Worm (Caenorhabditis elegans): Measurements from ENCODE around the gene K09H11.4.

DNA sequence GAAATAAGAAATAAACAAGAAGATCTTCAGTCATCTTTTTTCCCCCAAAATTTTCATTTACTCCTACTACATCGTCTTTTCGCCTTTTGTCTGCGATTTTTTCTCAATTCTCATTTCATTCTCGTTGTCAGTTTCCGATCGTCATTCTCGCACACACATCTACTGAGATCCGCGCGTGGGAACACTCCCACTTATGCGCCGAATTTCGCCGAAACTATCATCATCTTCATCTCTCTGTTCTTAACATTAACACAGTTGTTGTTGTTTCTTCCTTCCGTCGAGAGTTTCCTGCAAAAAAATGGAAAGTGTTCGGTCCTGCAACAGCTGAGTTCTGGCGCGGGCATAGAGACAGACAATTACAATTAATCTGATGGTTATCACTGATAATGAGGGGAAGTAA is 28.8 kb downstream of the K09H11.4 start:
- no peak for TF ChIP-seq nhr-237 (tag; optimal IDR thresholded peaks at IDR 0.05)
- TF ChIP-seq unc-62 (GFP tag; optimal IDR thresholded peaks at IDR 0.05) = no peak
- peak; percentile 38 for TF ChIP-seq egl-27 (tag; optimal IDR thresholded peaks at IDR 0.05)
- no peak for TF ChIP-seq ztf-4 (tag; optimal IDR thresholded peaks at IDR 0.05)
- TF ChIP-seq mbf-1 (tag; optimal IDR thresholded peaks at IDR 0.05) = no peak
- TF ChIP-seq elt-3 (tag; optimal IDR thresholded peaks at IDR 0.05) = no peak
- no peak for TF ChIP-seq ztf-11 (tag; optimal IDR thresholded peaks at IDR 0.05)
- no peak for TF ChIP-seq ztf-1 (GFP tag; conservative IDR thresholded peaks at IDR 0.05)
- peak in 1 of 2 experiments; percentile 13 for TF ChIP-seq mdl-1 (tag; optimal IDR thresholded peaks at IDR 0.05)
- no peak for TF ChIP-seq nhr-12 (tag; optimal IDR thresholded peaks at IDR 0.05)
- TF ChIP-seq skn-1 (tag; optimal IDR thresholded peaks at IDR 0.05) = no peak
- TF ChIP-seq R02D3.7 (tag; optimal IDR thresholded peaks at IDR 0.05) = no peak

Data from whole organism, L2 larva.